Worm (Caenorhabditis elegans) whole organism, early embryonic: ENCODE measurements around the gene rig-4.

Experiments
- B0310.2 ChIP-seq: sonication (generic microtip); optimal IDR thresholded peaks from 2 replicates; lab custom pipeline; 2016; ENCODE audit warnings: mild to moderate bottlenecking, missing genetic modification characterization, missing compliant biosample characterization
- F13C5.2 ChIP-seq: sonication (generic microtip); optimal IDR thresholded peaks from 2 replicates; lab custom pipeline; 2017; ENCODE audit warnings: mild to moderate bottlenecking, missing genetic modification characterization, inconsistent platforms, missing compliant biosample characterization
- aly-1 ChIP-seq: sonication (generic microtip); optimal IDR thresholded peaks from 2 replicates; lab custom pipeline; 2016; ENCODE audit warnings: missing genetic modification characterization, missing compliant biosample characterization
- ama-1 ChIP-seq: fragments of 150-350 bp; optimal IDR thresholded peaks from 2 replicates; lab custom pipeline; 2014
- ceh-13 ChIP-seq: fragments of 200-800 bp; sonication (Bioruptor generic); optimal IDR thresholded peaks from 2 replicates; lab custom pipeline; 2018; ENCODE audit warnings: mild to moderate bottlenecking, missing genetic modification characterization, missing compliant biosample characterization
- ceh-36 ChIP-seq: sonication (generic microtip); optimal IDR thresholded peaks from 2 replicates; lab custom pipeline; 2016; ENCODE audit warnings: missing genetic modification characterization, inconsistent platforms, missing compliant biosample characterization
- ets-7 ChIP-seq: sonication (generic microtip); optimal IDR thresholded peaks from 2 replicates; lab custom pipeline; 2016; ENCODE audit warnings: missing genotype, missing genetic modification characterization, missing compliant biosample characterization
- flt-1 ChIP-seq: fragments of 200-800 bp; sonication (Bioruptor generic); IDR thresholded peaks from 2 replicates; pipeline ENCODE4 v1.3.6; 2022; ENCODE audit warnings: missing genetic modification characterization, missing compliant biosample characterization
- hmbx-1 ChIP-seq: sonication (generic microtip); optimal IDR thresholded peaks from 2 replicates; lab custom pipeline; 2016; ENCODE audit warnings: mild to moderate bottlenecking, missing genetic modification characterization, missing compliant biosample characterization
- hmg-4 ChIP-seq: fragments of 200-800 bp; sonication (Bioruptor generic); optimal IDR thresholded peaks from 2 replicates; lab custom pipeline; 2018; ENCODE audit warnings: mild to moderate bottlenecking, missing genetic modification characterization, missing compliant biosample characterization
- hnd-1 ChIP-seq: sonication (generic microtip); optimal IDR thresholded peaks from 2 replicates; lab custom pipeline; 2016; ENCODE audit warnings: missing genetic modification characterization, missing compliant biosample characterization
- pes-1 ChIP-seq: fragments of 200-800 bp; sonication (Bioruptor generic); IDR thresholded peaks from 2 replicates; pipeline ENCODE4 v1.3.6; 2022; ENCODE audit warnings: missing genetic modification reagents, missing genetic modification characterization, missing compliant biosample characterization
- scrt-1 ChIP-seq: fragments of 200-800 bp; sonication (Bioruptor generic); IDR thresholded peaks from 2 replicates; pipeline ENCODE4 v1.3.6; 2022; ENCODE audit warnings: missing genetic modification characterization, missing compliant biosample characterization
- sea-1 ChIP-seq: fragments of 200-800 bp; sonication (Bioruptor generic); conservative IDR thresholded peaks from 2 replicates; pipeline ENCODE4 v1.3.6; 2022; ENCODE audit warnings: missing genetic modification characterization, missing compliant biosample characterization
- tbx-11 ChIP-seq: fragments of 200-800 bp; sonication (Bioruptor generic); IDR thresholded peaks from 2 replicates; pipeline ENCODE4 v1.3.6; 2022; ENCODE audit warnings: missing genetic modification characterization, missing compliant biosample characterization
- tbx-37 ChIP-seq: fragments of 200-800 bp; sonication (Bioruptor generic); conservative IDR thresholded peaks from 2 replicates; pipeline ENCODE4 v1.3.6; 2022; ENCODE audit warnings: missing genetic modification reagents, missing genetic modification characterization, missing compliant biosample characterization
- tra-4 ChIP-seq: sonication (generic microtip); optimal IDR thresholded peaks from 2 replicates; lab custom pipeline; 2017; ENCODE audit warnings: missing genetic modification characterization, missing compliant biosample characterization

Gene rig-4

ce11 chrIV:8004019-8004418 lies at the start of gene rig-4:
TSS of gene rig-4 (minus strand) at chrIV:8004119.
- TF ChIP-seq hnd-1 (tag; lab: Kevin White, UChicago): no peak
- no peak for TF ChIP-seq hmg-4
- no peak for TF ChIP-seq tbx-37 (GFP tag; lab: Robert Waterston, UW)

DNA sequence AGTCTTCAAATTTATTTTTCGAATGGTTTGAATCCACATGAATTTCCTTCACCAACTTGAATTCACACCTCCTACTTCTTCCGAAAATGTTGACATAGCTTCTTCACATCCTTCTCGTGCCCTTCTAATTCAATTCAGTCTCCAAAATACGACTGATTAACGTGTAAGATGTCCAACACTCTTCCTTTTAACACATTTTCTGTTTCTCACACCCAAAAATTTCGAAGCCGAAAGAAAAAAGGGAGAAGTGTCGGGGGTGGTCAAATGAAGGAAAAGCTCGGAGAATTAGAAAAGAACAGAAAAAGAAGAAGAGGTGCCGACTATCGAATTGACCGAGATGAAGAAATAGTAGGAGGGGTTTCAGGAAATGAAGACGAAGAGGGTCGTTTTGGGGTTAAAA lies 48.8 kb upstream of the rig-4 start:
- TF ChIP-seq flt-1 (GFP tag; lab: Robert Waterston, UW) (no peak), hmbx-1 (no peak), B0310.2 (tag; lab: Kevin White, UChicago) (no peak), ets-7 (tag; lab: Kevin White, UChicago) (no peak), aly-1 (tag; lab: Kevin White, UChicago) (no peak), tbx-11 (GFP tag; lab: Robert Waterston, UW) (no peak), F13C5.2 (tag; lab: Kevin White, UChicago) (no peak), ceh-36 (tag; lab: Kevin White, UChicago) (no peak), ceh-13 (GFP tag; lab: Kevin White, UChicago) (no peak), ama-1 (lab: Kevin White, UChicago) (no peak)

- TF ChIP-seq ceh-13 (GFP tag; lab: Kevin White, UChicago) (no peak), ama-1 (lab: Kevin White, UChicago) (no peak), F13C5.2 (tag; lab: Kevin White, UChicago) (no peak), ceh-36 (tag; lab: Kevin White, UChicago) (no peak), sea-1 (GFP tag; lab: Robert Waterston, UW) (no peak)
Measured at ce11 chrIV:8048083-8048482, 44.2 kb upstream of the rig-4 start.

- TF ChIP-seq flt-1 (GFP tag; lab: Robert Waterston, UW) (no peak), hmbx-1 (no peak), pes-1 (GFP tag; lab: Robert Waterston, UW) (no peak), hmg-4 (no peak), B0310.2 (tag; lab: Kevin White, UChicago) (no peak), hnd-1 (tag; lab: Kevin White, UChicago) (no peak), ceh-13 (GFP tag; lab: Kevin White, UChicago) (no peak), tbx-37 (GFP tag; lab: Robert Waterston, UW) (no peak), sea-1 (GFP tag; lab: Robert Waterston, UW) (no peak), scrt-1 (no peak), ets-7 (tag; lab: Kevin White, UChicago) (no peak), aly-1 (tag; lab: Kevin White, UChicago) (no peak), ceh-36 (tag; lab: Kevin White, UChicago) (no peak), tbx-11 (GFP tag; lab: Robert Waterston, UW) (no peak), F13C5.2 (tag; lab: Kevin White, UChicago) (no peak), ama-1 (lab: Kevin White, UChicago) (no peak), tra-4 (tag; lab: Kevin White, UChicago) (no peak)
Measured at ce11 chrIV:8044574-8044973, 40.7 kb upstream of the rig-4 start, which contains the start of gene nhr-258. TSS of gene nhr-258 (plus strand) at chrIV:8044938.

DNA sequence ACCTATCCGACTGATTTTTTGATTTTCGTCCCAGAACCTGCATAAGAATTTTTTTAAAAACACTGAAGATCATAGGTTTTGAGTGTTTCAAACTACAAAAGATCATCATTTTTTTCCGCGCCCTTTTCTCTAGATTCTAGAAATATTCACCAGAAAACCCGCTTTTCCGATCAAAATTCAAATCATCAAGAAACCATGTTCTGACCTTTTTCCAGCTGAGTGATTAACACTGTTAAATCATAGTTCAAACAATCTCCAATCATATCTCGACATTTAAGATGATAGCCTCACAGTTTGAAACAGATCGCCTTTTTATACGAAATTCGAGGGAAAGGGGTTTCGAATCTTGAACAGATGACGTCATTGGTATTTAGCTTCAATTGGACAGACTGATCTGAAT lies 39.8 kb upstream of the rig-4 start:
- no peak for TF ChIP-seq ceh-13 (GFP tag; lab: Kevin White, UChicago)
- TF ChIP-seq tbx-11 (GFP tag; lab: Robert Waterston, UW): no peak
- TF ChIP-seq scrt-1: no peak
- TF ChIP-seq ceh-36 (tag; lab: Kevin White, UChicago): no peak
- no peak for TF ChIP-seq flt-1 (GFP tag; lab: Robert Waterston, UW)
- no peak for TF ChIP-seq hnd-1 (tag; lab: Kevin White, UChicago)
- no peak for TF ChIP-seq tbx-37 (GFP tag; lab: Robert Waterston, UW)
- no peak for TF ChIP-seq B0310.2 (tag; lab: Kevin White, UChicago)
- TF ChIP-seq sea-1 (GFP tag; lab: Robert Waterston, UW): no peak
- TF ChIP-seq F13C5.2 (tag; lab: Kevin White, UChicago): no peak
- TF ChIP-seq ets-7 (tag; lab: Kevin White, UChicago): no peak
- TF ChIP-seq pes-1 (GFP tag; lab: Robert Waterston, UW): no peak
- TF ChIP-seq hmbx-1: no peak

- no peak for TF ChIP-seq F13C5.2 (tag; lab: Kevin White, UChicago)
- no peak for TF ChIP-seq scrt-1
- TF ChIP-seq sea-1 (GFP tag; lab: Robert Waterston, UW): no peak
- TF ChIP-seq hmbx-1: no peak
- no peak for TF ChIP-seq hnd-1 (tag; lab: Kevin White, UChicago)
- no peak for TF ChIP-seq aly-1 (tag; lab: Kevin White, UChicago)
- no peak for TF ChIP-seq ceh-36 (tag; lab: Kevin White, UChicago)
- no peak for TF ChIP-seq hmg-4
- no peak for TF ChIP-seq tbx-37 (GFP tag; lab: Robert Waterston, UW)
- no peak for TF ChIP-seq tra-4 (tag; lab: Kevin White, UChicago)
- no peak for TF ChIP-seq ceh-13 (GFP tag; lab: Kevin White, UChicago)
- no peak for TF ChIP-seq tbx-11 (GFP tag; lab: Robert Waterston, UW)
Measured at ce11 chrIV:8042897-8043296, 39.0 kb upstream of the rig-4 start.

- TF ChIP-seq F13C5.2 (tag; lab: Kevin White, UChicago): no peak
- TF ChIP-seq hnd-1 (tag; lab: Kevin White, UChicago): no peak
- TF ChIP-seq tra-4 (tag; lab: Kevin White, UChicago): no peak
- no peak for TF ChIP-seq flt-1 (GFP tag; lab: Robert Waterston, UW)
- TF ChIP-seq ceh-36 (tag; lab: Kevin White, UChicago): no peak
- TF ChIP-seq ets-7 (tag; lab: Kevin White, UChicago): no peak
- no peak for TF ChIP-seq hmg-4
- no peak for TF ChIP-seq hmbx-1
- no peak for TF ChIP-seq pes-1 (GFP tag; lab: Robert Waterston, UW)
- TF ChIP-seq B0310.2 (tag; lab: Kevin White, UChicago): no peak
Measured at ce11 chrIV:8042005-8042404, 38.1 kb upstream of the rig-4 start.
